Worm (Caenorhabditis elegans) whole organism, L4 larva: ENCODE data around the gene F21A3.3.

Experiments
- D1046.2 ChIP-seq: fragments of 200-800 bp; sonication (Bioruptor generic); IDR thresholded peaks from 2 replicates; pipeline ENCODE4 v1.3.6; 2022; ENCODE audit warnings: missing genetic modification characterization, missing compliant biosample characterization
- F44E2.7 ChIP-seq: fragments of 200-800 bp; sonication (Bioruptor generic); IDR thresholded peaks from 2 replicates; pipeline ENCODE4 v2.1.2; 2022; ENCODE audit warnings: missing genetic modification characterization, missing compliant biosample characterization
- F49E8.2 ChIP-seq: sonication (generic microtip); optimal IDR thresholded peaks from 2 replicates; lab custom pipeline; 2016; ENCODE audit warnings: missing compliant biosample characterization, mild to moderate bottlenecking, missing genetic modification characterization, borderline replicate concordance
- Y5F2A.4 ChIP-seq: fragments of 200-800 bp; sonication (Bioruptor generic); optimal IDR thresholded peaks from 2 replicates; lab custom pipeline; 2018; ENCODE audit warnings: mild to moderate bottlenecking, missing genetic modification characterization, missing compliant biosample characterization
- aha-1 ChIP-seq: fragments of 150-350 bp; peaks from one replicate; lab custom pipeline; 2014; ENCODE audit warnings: missing biosample characterization, missing genetic modification characterization
- arid-1 ChIP-seq: fragments of 200-800 bp; sonication (Bioruptor generic); conservative IDR thresholded peaks from 2 replicates; pipeline ENCODE4 v1.3.6; 2022; ENCODE audit warnings: missing genetic modification reagents, missing genetic modification characterization, missing compliant biosample characterization
- ceh-20 ChIP-seq: fragments of 200-800 bp; sonication (Bioruptor generic); IDR thresholded peaks from 2 replicates; pipeline ENCODE4 v1.3.6; 2022; ENCODE audit warnings: missing genetic modification reagents, missing genetic modification characterization, missing compliant biosample characterization
- ces-1 ChIP-seq: fragments of 150-350 bp; sonication (generic microtip); optimal IDR thresholded peaks from 4 replicates; lab custom pipeline; 2014; ENCODE audit warnings: missing biosample characterization, missing genetic modification reagents, missing genetic modification characterization
- daf-12 ChIP-seq: fragments of 150-350 bp; optimal IDR thresholded peaks from 2 replicates; lab custom pipeline; 2014; ENCODE audit warnings: missing biosample characterization, missing genetic modification reagents, missing genetic modification characterization
- daf-16 ChIP-seq, 3 experiments: sonication (generic microtip); optimal IDR thresholded peaks; 2 replicates each; lab custom pipeline; 2016 to 2017; ENCODE audit warnings: missing genetic modification characterization in 3 of 3, missing genetic modification reagents in 3 of 3, mild to moderate bottlenecking in 2 of 3, missing compliant biosample characterization in 2 of 3, missing biosample characterization in 1 of 3, moderate library complexity in 1 of 3
- dmd-6 ChIP-seq: fragments of 200-800 bp; sonication (Bioruptor generic); IDR thresholded peaks from 2 replicates; pipeline ENCODE4 v1.3.6; 2022; ENCODE audit warnings: missing genetic modification reagents, missing genetic modification characterization, missing compliant biosample characterization
- duxl-1 ChIP-seq: sonication (generic microtip); optimal IDR thresholded peaks from 2 replicates; lab custom pipeline; 2016; ENCODE audit warnings: mild to moderate bottlenecking, missing genetic modification characterization, moderate library complexity, missing compliant biosample characterization; ENCODE audit not compliant: poor library complexity
- dve-1 ChIP-seq: sonication (generic microtip); optimal IDR thresholded peaks from 2 replicates; lab custom pipeline; 2017; ENCODE audit warnings: antibody characterized with exemption, mild to moderate bottlenecking, missing genetic modification characterization, missing compliant biosample characterization; ENCODE audit not compliant: insufficient read depth
- egl-27 ChIP-seq: sonication (generic microtip); optimal IDR thresholded peaks from 3 replicates; lab custom pipeline; 2017; ENCODE audit warnings: missing biosample characterization, missing genetic modification reagents, missing genetic modification characterization
- egl-43 ChIP-seq: fragments of 200-800 bp; sonication (Bioruptor generic); IDR thresholded peaks from 2 replicates; pipeline ENCODE4 v1.3.6; 2022; ENCODE audit warnings: missing genetic modification reagents, missing genetic modification characterization, missing compliant biosample characterization
- fos-1 ChIP-seq: fragments of 150-350 bp; optimal IDR thresholded peaks from 2 replicates; lab custom pipeline; 2014; ENCODE audit warnings: missing biosample characterization, missing genetic modification characterization
- hlh-11 ChIP-seq: fragments of 200-800 bp; sonication (Bioruptor generic); optimal IDR thresholded peaks from 2 replicates; lab custom pipeline; 2018; ENCODE audit warnings: mild to moderate bottlenecking, missing genetic modification characterization, missing compliant biosample characterization
- hlh-30 ChIP-seq: sonication (generic microtip); optimal IDR thresholded peaks from 2 replicates; lab custom pipeline; 2017; ENCODE audit warnings: antibody characterized with exemption, mild to moderate bottlenecking, missing genetic modification characterization, missing compliant biosample characterization; ENCODE audit not compliant: insufficient read depth
- jun-1 ChIP-seq: fragments of 150-350 bp; optimal IDR thresholded peaks from 2 replicates; lab custom pipeline; 2014; ENCODE audit warnings: missing biosample characterization, missing genetic modification reagents, missing genetic modification characterization
- lim-7 ChIP-seq: fragments of 200-800 bp; sonication (Bioruptor generic); IDR thresholded peaks from 2 replicates; pipeline ENCODE4 v1.3.6; 2022; ENCODE audit warnings: missing genetic modification characterization, missing compliant biosample characterization
- lin-1 ChIP-seq: fragments of 200-800 bp; sonication (Bioruptor generic); IDR thresholded peaks from 2 replicates; pipeline ENCODE4 v1.3.6; 2022; ENCODE audit warnings: missing genetic modification reagents, missing genetic modification characterization, missing compliant biosample characterization
- lin-13 ChIP-seq: fragments of 150-350 bp; optimal IDR thresholded peaks from 2 replicates; lab custom pipeline; 2014; ENCODE audit warnings: missing biosample characterization, missing genetic modification reagents, missing genetic modification characterization
- lin-38 ChIP-seq: fragments of 200-800 bp; sonication (Bioruptor generic); IDR thresholded peaks from 2 replicates; pipeline ENCODE4 v1.3.6; 2022; ENCODE audit warnings: missing genetic modification reagents, missing genetic modification characterization, missing compliant biosample characterization
- lir-3 ChIP-seq: sonication (generic microtip); optimal IDR thresholded peaks from 2 replicates; lab custom pipeline; 2016; ENCODE audit warnings: mild to moderate bottlenecking, missing genetic modification characterization, missing compliant biosample characterization
- lsy-2 ChIP-seq, 2 experiments: fragments of 150-350 bp in 1 of 2; sonication (generic microtip) in 1 of 2; optimal IDR thresholded peaks; 2 replicates each; lab custom pipeline; 2014 to 2017; ENCODE audit warnings: missing biosample characterization in 2 of 2, missing genetic modification characterization in 2 of 2
- madf-9 ChIP-seq: fragments of 200-800 bp; sonication (Bioruptor generic); conservative IDR thresholded peaks from 2 replicates; pipeline ENCODE4 v1.3.6; 2022; ENCODE audit warnings: missing genetic modification reagents, missing genetic modification characterization, missing compliant biosample characterization
- mdl-1 ChIP-seq, 2 experiments: fragments of 150-350 bp in 1 of 2; sonication (generic microtip) in 1 of 2; optimal IDR thresholded peaks; 2 replicates each; lab custom pipeline; 2014 to 2017; ENCODE audit warnings: missing biosample characterization in 2 of 2, missing genetic modification characterization in 2 of 2
- mep-1 ChIP-seq: fragments of 150-350 bp; sonication (generic microtip); optimal IDR thresholded peaks from 3 replicates; lab custom pipeline; 2014; ENCODE audit warnings: missing biosample characterization, missing genetic modification characterization
- nhr-11 ChIP-seq: fragments of 150-350 bp; optimal IDR thresholded peaks from 2 replicates; lab custom pipeline; 2014; ENCODE audit warnings: missing biosample characterization, missing genetic modification characterization
- nhr-25 ChIP-seq: sonication (generic microtip); optimal IDR thresholded peaks from 2 replicates; lab custom pipeline; 2017; ENCODE audit warnings: missing genetic modification characterization, mild to moderate bottlenecking, missing compliant biosample characterization, antibody characterized with exemption, moderate library complexity, borderline replicate concordance; ENCODE audit not compliant: insufficient read depth
- nhr-28 ChIP-seq: fragments of 150-350 bp; optimal IDR thresholded peaks from 2 replicates; lab custom pipeline; 2014; ENCODE audit warnings: missing biosample characterization, missing genetic modification characterization
- nhr-48 ChIP-seq: sonication (generic microtip); optimal IDR thresholded peaks from 2 replicates; lab custom pipeline; 2016; ENCODE audit warnings: mild to moderate bottlenecking, missing genetic modification characterization, missing compliant biosample characterization
- nhr-6 ChIP-seq: fragments of 150-350 bp; optimal IDR thresholded peaks from 2 replicates; lab custom pipeline; 2014; ENCODE audit warnings: missing biosample characterization, missing genetic modification characterization
- nhr-76 ChIP-seq: fragments of 150-350 bp; optimal IDR thresholded peaks from 2 replicates; lab custom pipeline; 2014; ENCODE audit warnings: missing biosample characterization, missing genetic modification characterization
- nhr-77 ChIP-seq: fragments of 150-350 bp; optimal IDR thresholded peaks from 2 replicates; lab custom pipeline; 2014; ENCODE audit warnings: missing biosample characterization, missing genetic modification characterization
- php-3 ChIP-seq: fragments of 200-800 bp; sonication (Bioruptor generic); IDR thresholded peaks from 2 replicates; pipeline ENCODE4 v1.3.6; 2022; ENCODE audit warnings: missing genetic modification reagents, missing genetic modification characterization, missing compliant biosample characterization
- skn-1 ChIP-seq: fragments of 150-350 bp; optimal IDR thresholded peaks from 2 replicates; lab custom pipeline; 2014; ENCODE audit warnings: missing biosample characterization, missing genetic modification characterization
- tra-1 ChIP-seq: fragments of 200-800 bp; sonication (Bioruptor generic); IDR thresholded peaks from 2 replicates; pipeline ENCODE4 v1.3.6; 2022; ENCODE audit warnings: missing genetic modification reagents, missing genetic modification characterization, missing compliant biosample characterization
- unc-62 ChIP-seq, 3 experiments: fragments of 150-350 bp in 1 of 3; sonication (generic microtip); optimal IDR thresholded peaks in 2 of 3; peaks in 1 of 3; 1 replicate in 1 of 3; 2 replicates in 2 of 3; lab custom pipeline; 2014 to 2017; ENCODE audit warnings: missing biosample characterization in 3 of 3, missing genetic modification characterization in 3 of 3, missing genetic modification reagents in 3 of 3, missing genotype in 1 of 3
- vab-7 ChIP-seq: fragments of 200-800 bp; sonication (Bioruptor generic); IDR thresholded peaks from 2 replicates; pipeline ENCODE4 v1.3.6; 2022; ENCODE audit warnings: missing genetic modification reagents, missing genetic modification characterization, missing compliant biosample characterization
- ztf-11 ChIP-seq: fragments of 150-350 bp; optimal IDR thresholded peaks from 2 replicates; lab custom pipeline; 2014; ENCODE audit warnings: missing biosample characterization, missing genetic modification characterization

Gene F21A3.3

ce11 chrV:15480505-15481075 lies 36.9 kb upstream of the F21A3.3 start:
- TF ChIP-seq duxl-1 (tag; lab: Kevin White, UChicago) = no peak
- TF ChIP-seq aha-1 (tag; lab: Kevin White, UChicago) = peak; percentile 91
- peak; percentile 64; the same call in 1 of the 2 replicates for TF ChIP-seq lim-7 (GFP tag; lab: Robert Waterston, UW)
- peak; percentile 7 for TF ChIP-seq dve-1 (tag; lab: Kevin White, UChicago)
- TF ChIP-seq tra-1 = 0 out of 2 replicates have a peak, but pooled peaks have one; percentile 27
- TF ChIP-seq lin-1 (GFP tag; lab: Robert Waterston, UW) = 0 out of 2 replicates have a peak, but pooled peaks have one; percentile 43
- TF ChIP-seq nhr-76 (tag; lab: Kevin White, UChicago) = no peak
- 0 out of 2 replicates have a peak, but pooled peaks have one; percentile 30 for TF ChIP-seq arid-1 (GFP tag; lab: Robert Waterston, UW)
- peak in 1 of 2 experiments; percentile 64 for TF ChIP-seq unc-62 (GFP tag; optimal IDR thresholded peaks at IDR 0.05 in 1 of 2; lab: Kevin White, UChicago)
- TF ChIP-seq unc-62 (tag; optimal IDR thresholded peaks at IDR 0.05; lab: Kevin White, UChicago) = no peak
- TF ChIP-seq vab-7 = 0 out of 2 replicates have a peak, but pooled peaks have one; percentile 34
- TF ChIP-seq egl-43 (GFP tag; lab: Robert Waterston, UW) = peak; percentile 62; the same call in 1 of the 2 replicates
- TF ChIP-seq nhr-25 (tag; lab: Kevin White, UChicago) = no peak
- 0 out of 2 replicates have a peak, but pooled peaks have one; percentile 16 for TF ChIP-seq madf-9 (GFP tag; lab: Robert Waterston, UW)
- TF ChIP-seq, all 104 proteins: peak for 10

DNA sequence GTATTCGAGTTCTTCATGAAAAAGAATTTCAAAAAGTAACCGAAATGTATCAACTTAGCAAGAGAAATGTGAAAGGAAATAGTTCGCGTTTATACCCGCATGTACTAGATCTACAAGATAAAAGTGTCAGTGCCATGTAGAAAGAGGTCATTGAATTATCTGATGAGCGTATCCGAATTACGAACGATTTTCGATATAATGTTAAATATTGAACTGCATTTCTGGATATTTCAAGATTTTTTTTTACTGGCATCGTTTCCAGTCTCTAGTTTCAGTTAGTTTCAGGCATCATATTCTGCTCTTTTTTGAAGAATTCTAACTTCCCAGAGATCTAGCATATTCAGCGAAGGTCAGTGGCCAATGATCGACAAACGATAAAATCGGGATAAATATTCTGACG lies 36.1 kb upstream of the F21A3.3 start, which contains the start of gene nhr-150:
TSS of gene nhr-150 (minus strand) at position 92 of the 400 bp plus-strand sequence.
- TF ChIP-seq aha-1 (tag; lab: Kevin White, UChicago) (peak; percentile 92), madf-9 (GFP tag; lab: Robert Waterston, UW) (no peak), php-3 (no peak), fos-1 (tag; lab: Kevin White, UChicago) (no peak)

- peak; percentile 56 for TF ChIP-seq nhr-28 (tag; lab: Kevin White, UChicago)
- TF ChIP-seq lsy-2 (tag; optimal IDR thresholded peaks at IDR 0.05; lab: Kevin White, UChicago) = no peak
- TF ChIP-seq mdl-1 (tag; optimal IDR thresholded peaks at IDR 0.05; lab: Kevin White, UChicago) = peak in 1 of 2 experiments; percentile 3
- no peak for TF ChIP-seq skn-1
- TF ChIP-seq egl-27 (tag; lab: Kevin White, UChicago) = no peak
- TF ChIP-seq dmd-6 = peak; percentile 47
- TF ChIP-seq hlh-30 (tag; lab: Kevin White, UChicago) = peak; percentile 65
- no peak for TF ChIP-seq jun-1 (tag; lab: Kevin White, UChicago)
- TF ChIP-seq fos-1 (tag; lab: Kevin White, UChicago) = no peak
- no peak for TF ChIP-seq F49E8.2
- no peak for TF ChIP-seq lir-3 (tag; lab: Kevin White, UChicago)
- no peak for TF ChIP-seq daf-16 (GFP tag; optimal IDR thresholded peaks at IDR 0.05; lab: Kevin White, UChicago)
- TF ChIP-seq daf-16 (tag; optimal IDR thresholded peaks at IDR 0.05; lab: Kevin White, UChicago) = peak; percentile 64
- TF ChIP-seq nhr-48 = peak; percentile 30
- no peak for TF ChIP-seq arid-1 (GFP tag; lab: Robert Waterston, UW)
- TF ChIP-seq nhr-6 (tag; lab: Kevin White, UChicago) = peak; percentile 84
- peak; percentile 9 for TF ChIP-seq nhr-77
These were observed 34.0 kb upstream of the F21A3.3 start for ce11 chrV:15483563-15483962.

DNA sequence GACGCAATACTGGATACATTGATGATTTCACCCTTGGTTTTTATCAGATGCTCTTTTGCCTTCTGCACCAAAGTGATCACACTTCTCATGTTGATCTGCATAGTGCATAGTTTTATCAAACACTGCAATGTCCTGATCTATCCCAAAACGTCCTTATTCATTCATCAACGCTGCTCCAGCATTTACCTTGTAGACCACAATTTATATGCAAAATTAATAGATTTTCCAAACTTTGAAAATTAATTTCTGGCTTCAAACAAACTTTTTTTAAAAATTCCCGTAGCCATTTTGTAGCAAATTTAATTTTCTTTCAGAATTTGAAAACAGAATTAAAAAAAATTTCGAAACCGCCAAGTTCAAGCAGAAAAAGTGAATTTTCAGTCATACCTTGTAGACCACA lies 33.0 kb upstream of the F21A3.3 start, which contains the start of gene C06B8.3:
TSS of gene C06B8.3 (minus strand) at position 101 of the 400 bp plus-strand sequence.
- TF ChIP-seq lin-13 (GFP tag; lab: Kevin White, UChicago) = no peak
- no peak for TF ChIP-seq F49E8.2
- no peak for TF ChIP-seq mep-1 (tag; lab: Kevin White, UChicago)
- TF ChIP-seq F44E2.7 (GFP tag; lab: Robert Waterston, UW) = no peak
- no peak for TF ChIP-seq dmd-6
- TF ChIP-seq nhr-11 = no peak
- no peak for TF ChIP-seq ceh-20 (GFP tag; lab: Robert Waterston, UW)
- TF ChIP-seq D1046.2 = no peak
- TF ChIP-seq jun-1 (tag; lab: Kevin White, UChicago) = no peak
- no peak for TF ChIP-seq daf-12
- no peak for TF ChIP-seq egl-27 (tag; lab: Kevin White, UChicago)
- no peak for TF ChIP-seq lin-38
- no peak for TF ChIP-seq ces-1 (GFP tag; lab: Kevin White, UChicago)
- TF ChIP-seq hlh-11 = no peak
- no peak for TF ChIP-seq ztf-11 (tag; lab: Kevin White, UChicago)
- no peak for TF ChIP-seq Y5F2A.4
